Fruit fly (Drosophila melanogaster): ENCODE results near the gene Cyp4g1.

- TF ChIP-seq brk (GFP tag; optimal IDR thresholded peaks at IDR 0.05) (no peak), dsf (GFP tag; optimal IDR thresholded peaks at IDR 0.05; ENCODE audit: borderline replicate concordance) (no peak)
Observed at dm6 chrX:456959-457358, 12.2 kb downstream of the Cyp4g1 start.

Measured in whole organism, wandering third instar larva.